Worm (Caenorhabditis elegans): ENCODE results near the gene M05D6.8.

DNA sequence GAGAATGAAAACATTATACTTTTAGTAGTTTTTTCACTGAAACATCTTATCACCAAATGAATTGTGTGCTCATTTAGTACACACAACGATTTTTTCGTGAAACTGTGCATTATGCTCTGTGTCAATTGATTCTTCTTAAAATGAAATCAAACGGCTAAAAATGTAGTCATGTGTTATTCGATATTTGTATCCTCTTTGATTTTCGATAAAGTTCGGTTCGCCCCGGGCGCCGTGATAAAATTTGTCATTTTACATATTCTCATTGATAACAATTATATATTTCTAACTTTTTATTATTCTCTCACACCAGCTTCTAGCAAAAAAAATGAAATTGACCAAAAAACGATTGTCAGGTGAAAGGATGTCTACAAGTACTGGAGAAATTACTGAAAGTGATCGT lies 43.7 kb upstream of the M05D6.8 start, which contains the start of gene ctg-2:
- TF ChIP-seq fos-1 (tag; optimal IDR thresholded peaks at IDR 0.05): no peak
- no peak for TF ChIP-seq ztf-11 (tag; optimal IDR thresholded peaks at IDR 0.05)
- no peak for TF ChIP-seq irx-1 (tag; optimal IDR thresholded peaks at IDR 0.05)
